Fruit fly (Drosophila melanogaster): ENCODE measurements around the gene hgo.
A peak's percentile ranks its signal among the peaks of the same experiment; 100 is the strongest.

hgo gene

dm6 chr2L:11113714-11114113, 22.5 kb upstream of the hgo start, which contains the start of gene Gr32a:
Gene Gr32a, plus strand, starts transcription at chr2L:11114014.
- TF ChIP-seq h (GFP tag; optimal IDR thresholded peaks at IDR 0.05) = no peak

dm6 chr2L:11119966-11120517, 16.2 kb upstream of the hgo start, which contains the start of gene CG6230:
Gene CG6230, minus strand, starts transcription at chr2L:11120319.
- peak; percentile 14 for TF ChIP-seq Hr83 (GFP tag; optimal IDR thresholded peaks at IDR 0.05; ENCODE audit: poor library complexity, severe bottlenecking)
- no peak for TF ChIP-seq woc (GFP tag; optimal IDR thresholded peaks at IDR 0.05)
- no peak for TF ChIP-seq CrebA (GFP tag; optimal IDR thresholded peaks at IDR 0.05; ENCODE audit: borderline replicate concordance)
- TF ChIP-seq Dfd (GFP tag; optimal IDR thresholded peaks at IDR 0.05) = no peak

- TF ChIP-seq woc (GFP tag; optimal IDR thresholded peaks at IDR 0.05) = no peak
- TF ChIP-seq sage (GFP tag; optimal IDR thresholded peaks at IDR 0.05) = no peak
- no peak for TF ChIP-seq lola (GFP tag; optimal IDR thresholded peaks at IDR 0.05)
- TF ChIP-seq rgr (GFP tag; optimal IDR thresholded peaks at IDR 0.05) = no peak
- TF ChIP-seq CrebA (GFP tag; optimal IDR thresholded peaks at IDR 0.05; ENCODE audit: borderline replicate concordance) = no peak
- no peak for TF ChIP-seq Abd-B (GFP tag; optimal IDR thresholded peaks at IDR 0.05)
- no peak for TF ChIP-seq Mio (GFP tag; optimal IDR thresholded peaks at IDR 0.05)
- no peak for TF ChIP-seq Hnf4 (GFP tag; optimal IDR thresholded peaks at IDR 0.05)
- TF ChIP-seq GATAd (GFP tag; optimal IDR thresholded peaks at IDR 0.05) = no peak
- no peak for TF ChIP-seq Sp1 (GFP tag; optimal IDR thresholded peaks at IDR 0.05)
- TF ChIP-seq CG9705 (GFP tag; optimal IDR thresholded peaks at IDR 0.05) = no peak
- no peak for TF ChIP-seq Rel (GFP tag; optimal IDR thresholded peaks at IDR 0.05)
- no peak for TF ChIP-seq Rel (tag; optimal IDR thresholded peaks at IDR 0.05)
- no peak for TF ChIP-seq br (GFP tag; optimal IDR thresholded peaks at IDR 0.05)
- no peak for TF ChIP-seq usp (GFP tag; optimal IDR thresholded peaks at IDR 0.05)
- no peak for TF ChIP-seq Hr78 (GFP tag; optimal IDR thresholded peaks at IDR 0.05)
- TF ChIP-seq Myc (optimal IDR thresholded peaks at IDR 0.05) = no peak
- TF ChIP-seq tai (GFP tag; optimal IDR thresholded peaks at IDR 0.05) = no peak
- no peak for TF ChIP-seq N (GFP tag; optimal IDR thresholded peaks at IDR 0.05)
- no peak for TF ChIP-seq jim (GFP tag; optimal IDR thresholded peaks at IDR 0.05)
- no peak for TF ChIP-seq Jra (GFP tag; optimal IDR thresholded peaks at IDR 0.05)
Measured at dm6 chr2L:11121614-11122013, 14.6 kb upstream of the hgo start, which contains the start of gene Dnaaf4. Gene Dnaaf4, minus strand, starts transcription at chr2L:11121714.

dm6 chr2L:11123499-11123898, 12.7 kb upstream of the hgo start, which contains the start of the genes Csl4 and Nup160:
Gene Csl4, minus strand, starts transcription at chr2L:11123567.
Gene Nup160, plus strand, starts transcription at chr2L:11123777.
- TF ChIP-seq OdsH (GFP tag; optimal IDR thresholded peaks at IDR 0.05) (peak; percentile 79), psq (GFP tag; optimal IDR thresholded peaks at IDR 0.05) (peak; percentile 73), foxo (GFP tag; optimal IDR thresholded peaks at IDR 0.05) (peak; percentile 4 to 92), Hr78 (GFP tag; optimal IDR thresholded peaks at IDR 0.05) (no peak), CrebA (GFP tag; optimal IDR thresholded peaks at IDR 0.05; ENCODE audit: borderline replicate concordance) (no peak), sv (GFP tag; optimal IDR thresholded peaks at IDR 0.05) (peak; percentile 84), fru (GFP tag; optimal IDR thresholded peaks at IDR 0.05) (no peak), lola (GFP tag; optimal IDR thresholded peaks at IDR 0.05) (no peak), Myc (optimal IDR thresholded peaks at IDR 0.05) (peak; percentile 69), GATAd (GFP tag; optimal IDR thresholded peaks at IDR 0.05) (peak; percentile 67), Sp1 (GFP tag; optimal IDR thresholded peaks at IDR 0.05) (no peak), woc (GFP tag; optimal IDR thresholded peaks at IDR 0.05) (peak; percentile 86), tai (GFP tag; optimal IDR thresholded peaks at IDR 0.05) (no peak), CG9705 (GFP tag; optimal IDR thresholded peaks at IDR 0.05) (peak; percentile 65), usp (GFP tag; optimal IDR thresholded peaks at IDR 0.05) (no peak), sage (GFP tag; optimal IDR thresholded peaks at IDR 0.05) (no peak), h (GFP tag; optimal IDR thresholded peaks at IDR 0.05) (no peak), Jra (GFP tag; optimal IDR thresholded peaks at IDR 0.05) (no peak), CG32264 (GFP tag; optimal IDR thresholded peaks at IDR 0.05) (peak; percentile 46), jim (GFP tag; optimal IDR thresholded peaks at IDR 0.05) (no peak), HLH106 (tag; optimal IDR thresholded peaks at IDR 0.05) (peak; percentile 78), Mio (GFP tag; optimal IDR thresholded peaks at IDR 0.05) (peak; percentile 53), pan (optimal IDR thresholded peaks at IDR 0.05) (no peak), Hnf4 (GFP tag; optimal IDR thresholded peaks at IDR 0.05) (no peak), dl (GFP tag; optimal IDR thresholded peaks at IDR 0.05; ENCODE audit: insufficient read depth in 1 of 2, partially characterized antibody in 2 of 2) (no peak), ey (GFP tag; optimal IDR thresholded peaks at IDR 0.05) (peak; percentile 87), Hr83 (GFP tag; optimal IDR thresholded peaks at IDR 0.05; ENCODE audit: poor library complexity, severe bottlenecking) (peak; percentile 82), Vsx2 (GFP tag; optimal IDR thresholded peaks at IDR 0.05; ENCODE audit: partially characterized antibody) (no peak), dmrt93B (GFP tag; optimal IDR thresholded peaks at IDR 0.05) (no peak), N (GFP tag; optimal IDR thresholded peaks at IDR 0.05) (no peak), Rel (GFP tag; optimal IDR thresholded peaks at IDR 0.05) (no peak), Rel (tag; optimal IDR thresholded peaks at IDR 0.05) (no peak), brk (GFP tag; optimal IDR thresholded peaks at IDR 0.05) (no peak), Dif (GFP tag; optimal IDR thresholded peaks at IDR 0.05; ENCODE audit: partially characterized antibody) (no peak), Dfd (GFP tag; optimal IDR thresholded peaks at IDR 0.05) (no peak), br (GFP tag; optimal IDR thresholded peaks at IDR 0.05) (no peak), Abd-B (GFP tag; optimal IDR thresholded peaks at IDR 0.05) (no peak), rgr (GFP tag; optimal IDR thresholded peaks at IDR 0.05) (no peak), dsf (GFP tag; optimal IDR thresholded peaks at IDR 0.05; ENCODE audit: borderline replicate concordance) (peak; percentile 84)
